Worm (Caenorhabditis elegans): ENCODE measurements around the gene srz-23.

The srz-23 gene

DNA sequence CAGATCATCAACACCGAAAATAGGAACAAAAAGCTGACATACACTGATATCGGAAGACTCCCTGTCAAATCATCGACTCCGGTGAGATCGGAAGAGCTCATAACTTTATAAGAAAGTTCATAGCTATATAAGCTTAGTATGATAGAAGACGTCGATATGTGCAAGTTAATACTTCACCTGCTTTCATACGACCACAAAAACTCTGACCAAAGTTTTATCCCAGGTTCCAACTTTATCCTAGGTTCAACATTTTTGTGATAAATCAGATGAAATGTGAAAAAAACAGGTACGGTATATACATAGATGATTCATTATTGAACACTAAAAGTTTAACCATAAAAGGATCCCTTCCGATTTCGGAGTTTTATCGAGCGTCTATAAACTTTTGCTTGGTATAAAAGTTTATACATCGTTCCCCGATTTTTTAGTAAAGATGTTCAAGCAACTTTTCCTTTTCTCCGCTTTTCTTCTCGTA, 25.5 kb downstream of the srz-23 start, which contains the start of the genes srz-70 and C09G12.5:
srz-70 (minus strand) TSS at position 101 of the 475 bp plus-strand sequence.
C09G12.5 (plus strand) TSS at position 425 of the 475 bp plus-strand sequence.
- no peak for TF ChIP-seq elt-1 (tag; optimal IDR thresholded peaks at IDR 0.05)
- no peak for TF ChIP-seq nhr-25 (tag; optimal IDR thresholded peaks at IDR 0.05)
- TF ChIP-seq nhr-77 (tag; optimal IDR thresholded peaks at IDR 0.05) = no peak
- TF ChIP-seq F13H6.1 (tag; optimal IDR thresholded peaks at IDR 0.05) = no peak
- no peak for TF ChIP-seq nhr-23 (tag; optimal IDR thresholded peaks at IDR 0.05)
- TF ChIP-seq blmp-1 (tag; optimal IDR thresholded peaks at IDR 0.05; ENCODE audit: insufficient read depth) = no peak
- TF ChIP-seq alr-1 (tag; optimal IDR thresholded peaks at IDR 0.05) = no peak
- no peak for TF ChIP-seq ZK546.5 (tag; optimal IDR thresholded peaks at IDR 0.05)
- no peak for TF ChIP-seq unc-55 (GFP tag; optimal IDR thresholded peaks at IDR 0.05)
- TF ChIP-seq elt-3 (tag; optimal IDR thresholded peaks at IDR 0.05) = no peak
- TF ChIP-seq aly-2 (tag; optimal IDR thresholded peaks at IDR 0.05) = no peak
- TF ChIP-seq nhr-6 (tag; optimal IDR thresholded peaks at IDR 0.05) = no peak
- TF ChIP-seq Y55F3AM.14 (GFP tag; optimal IDR thresholded peaks at IDR 0.05) = no peak
- TF ChIP-seq ceh-82 (tag; optimal IDR thresholded peaks at IDR 0.05) = no peak
- no peak for TF ChIP-seq ztf-4 (tag; optimal IDR thresholded peaks at IDR 0.05)

ce11 chrIV:3481760-3482159, 28.4 kb downstream of the srz-23 start, which contains the start of gene srz-37:
srz-37 (minus strand) TSS chrIV:3481860.
- TF ChIP-seq mab-5 (tag; optimal IDR thresholded peaks at IDR 0.05) (no peak), unc-55 (GFP tag; optimal IDR thresholded peaks at IDR 0.05) (no peak), alr-1 (tag; optimal IDR thresholded peaks at IDR 0.05) (no peak), F13H6.1 (tag; optimal IDR thresholded peaks at IDR 0.05) (no peak), nhr-237 (tag; optimal IDR thresholded peaks at IDR 0.05) (no peak), Y55F3AM.14 (GFP tag; optimal IDR thresholded peaks at IDR 0.05) (no peak), mbf-1 (tag; optimal IDR thresholded peaks at IDR 0.05) (no peak), snpc-4 (tag; optimal IDR thresholded peaks at IDR 0.05) (no peak), nhr-77 (tag; optimal IDR thresholded peaks at IDR 0.05) (no peak), sma-9 (GFP tag; optimal IDR thresholded peaks at IDR 0.05) (no peak), sma-9 (tag; optimal IDR thresholded peaks at IDR 0.05) (no peak), nhr-25 (tag; optimal IDR thresholded peaks at IDR 0.05) (no peak), crh-2 (tag; optimal IDR thresholded peaks at IDR 0.05) (no peak), sma-3 (GFP tag; optimal IDR thresholded peaks at IDR 0.05) (no peak), zag-1 (tag; optimal IDR thresholded peaks at IDR 0.05) (no peak)

DNA sequence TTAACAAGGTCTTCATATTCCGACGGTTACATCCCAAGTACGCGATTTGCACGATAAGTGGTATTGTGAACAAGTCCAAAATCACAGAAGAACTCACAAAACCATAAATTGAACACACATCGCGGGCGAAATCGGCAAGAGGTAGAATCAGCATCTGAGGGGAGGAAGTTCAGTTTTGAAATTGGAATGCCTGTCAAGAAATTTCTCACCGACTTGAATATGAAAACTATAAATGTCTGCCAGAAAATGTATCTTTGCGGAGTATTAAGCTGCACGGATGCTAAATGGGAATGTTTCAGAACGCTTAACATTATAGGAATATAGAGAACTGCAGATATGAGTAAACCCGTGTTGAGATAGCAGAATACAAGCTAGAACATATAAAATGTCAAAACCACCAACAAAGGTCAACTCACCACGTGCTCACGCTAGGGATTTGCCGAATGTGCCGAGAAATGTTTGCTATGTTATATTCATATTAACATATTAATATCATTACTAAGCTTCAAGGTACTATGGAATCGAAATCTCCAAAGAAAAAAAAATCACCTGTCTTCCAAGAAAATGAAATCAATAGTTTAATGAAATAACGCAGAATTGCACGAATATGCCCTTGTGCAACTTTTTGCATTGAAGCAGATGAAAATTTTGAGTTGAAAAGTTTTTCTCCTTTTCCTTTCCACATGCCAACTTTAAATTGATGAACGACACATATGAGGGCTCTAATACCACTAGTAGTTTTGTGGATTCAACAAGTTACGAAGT, 29.0 kb downstream of the srz-23 start, which contains the start of gene srz-82:
srz-82 (plus strand) TSS at position 701 of the 765 bp plus-strand sequence.
- TF ChIP-seq sma-3 (GFP tag; optimal IDR thresholded peaks at IDR 0.05) = no peak
- TF ChIP-seq lin-11 (tag; optimal IDR thresholded peaks at IDR 0.05) = no peak
- no peak for TF ChIP-seq C34F6.9 (tag; optimal IDR thresholded peaks at IDR 0.05)
- TF ChIP-seq skn-1 (tag; optimal IDR thresholded peaks at IDR 0.05) = no peak
- TF ChIP-seq ceh-82 (tag; optimal IDR thresholded peaks at IDR 0.05) = no peak

ce11 chrIV:3491477-3491876, 38.1 kb downstream of the srz-23 start, which contains the start of gene srz-78:
srz-78 (plus strand) TSS chrIV:3491777.
- TF ChIP-seq peb-1 (tag; optimal IDR thresholded peaks at IDR 0.05) (no peak), mab-5 (tag; optimal IDR thresholded peaks at IDR 0.05) (no peak), unc-62 (GFP tag; optimal IDR thresholded peaks at IDR 0.05) (no peak), nhr-77 (tag; optimal IDR thresholded peaks at IDR 0.05) (no peak), F13H6.1 (tag; optimal IDR thresholded peaks at IDR 0.05) (no peak), aly-2 (tag; optimal IDR thresholded peaks at IDR 0.05) (no peak), ztf-1 (GFP tag; conservative IDR thresholded peaks at IDR 0.05) (no peak)

DNA sequence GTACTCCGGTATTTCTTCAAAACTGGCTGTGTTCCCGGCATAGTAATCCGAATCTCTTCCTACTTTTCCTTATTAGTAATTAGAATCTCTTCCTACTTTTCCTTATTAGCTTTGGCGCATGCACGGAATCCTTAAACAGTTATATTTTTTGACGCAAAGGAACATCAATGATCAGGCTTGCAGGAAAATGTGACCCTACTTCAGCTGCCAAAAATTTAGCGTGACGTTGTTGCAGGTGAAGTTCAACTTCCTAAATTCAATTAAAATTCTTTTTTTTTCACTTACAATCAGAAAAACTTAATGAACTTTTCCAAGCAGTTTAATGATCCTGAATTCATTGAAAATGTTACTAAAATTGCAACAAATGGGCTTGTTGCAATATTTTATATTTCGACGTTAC, 39.9 kb downstream of the srz-23 start, which contains the start of gene srz-79:
srz-79 (plus strand) TSS at position 301 of the 400 bp plus-strand sequence.
- no peak for TF ChIP-seq nhr-77 (tag; optimal IDR thresholded peaks at IDR 0.05)
- no peak for TF ChIP-seq ztf-4 (tag; optimal IDR thresholded peaks at IDR 0.05)
- no peak for TF ChIP-seq nhr-23 (tag; optimal IDR thresholded peaks at IDR 0.05)
- TF ChIP-seq elt-1 (tag; optimal IDR thresholded peaks at IDR 0.05) = no peak
- no peak for TF ChIP-seq F13H6.1 (tag; optimal IDR thresholded peaks at IDR 0.05)
- no peak for TF ChIP-seq ama-1 (optimal IDR thresholded peaks at IDR 0.05)
- TF ChIP-seq peb-1 (tag; optimal IDR thresholded peaks at IDR 0.05) = no peak
- no peak for TF ChIP-seq unc-62 (GFP tag; optimal IDR thresholded peaks at IDR 0.05)
- TF ChIP-seq nhr-10 (tag; optimal IDR thresholded peaks at IDR 0.05) = no peak
- TF ChIP-seq ZK546.5 (tag; optimal IDR thresholded peaks at IDR 0.05) = no peak
- no peak for TF ChIP-seq sma-3 (GFP tag; optimal IDR thresholded peaks at IDR 0.05)
- TF ChIP-seq gmeb-1 (tag; optimal IDR thresholded peaks at IDR 0.05) = no peak
- TF ChIP-seq nhr-11 (tag; optimal IDR thresholded peaks at IDR 0.05) = no peak
- TF ChIP-seq ceh-82 (tag; optimal IDR thresholded peaks at IDR 0.05) = no peak
- no peak for TF ChIP-seq alr-1 (tag; optimal IDR thresholded peaks at IDR 0.05)
- no peak for TF ChIP-seq snpc-4 (tag; optimal IDR thresholded peaks at IDR 0.05)
- TF ChIP-seq unc-39 (tag; optimal IDR thresholded peaks at IDR 0.05) = no peak
- TF ChIP-seq nhr-129 (tag; optimal IDR thresholded peaks at IDR 0.05) = no peak

Measured in whole organism, L2 larva.